Worm (Caenorhabditis elegans) whole organism, mixed stage, embryonic: ENCODE measurements around the gene oat-1.

Experiments
- M03D4.4 ChIP-seq: sonication (generic microtip); optimal IDR thresholded peaks from 2 replicates; lab custom pipeline; 2017; ENCODE audit warnings: mild to moderate bottlenecking, missing genetic modification characterization, missing compliant biosample characterization
- bed-3 ChIP-seq: fragments of 200-800 bp; sonication (Bioruptor generic); optimal IDR thresholded peaks from 3 replicates; lab custom pipeline; 2018; ENCODE audit warnings: mild to moderate bottlenecking, missing genetic modification characterization, moderate library complexity, missing compliant biosample characterization
- blmp-1 ChIP-seq: fragments of 150-350 bp; optimal IDR thresholded peaks from 2 replicates; lab custom pipeline; 2014; ENCODE audit warnings: missing biosample characterization, missing genetic modification characterization
- ceh-39 ChIP-seq: fragments of 150-350 bp; optimal IDR thresholded peaks from 2 replicates; lab custom pipeline; 2014; ENCODE audit warnings: missing biosample characterization, missing genetic modification characterization
- ceh-43 ChIP-seq: fragments of 200-800 bp; sonication (Bioruptor generic); optimal IDR thresholded peaks from 2 replicates; lab custom pipeline; 2018; ENCODE audit warnings: mild to moderate bottlenecking, missing genetic modification characterization, moderate library complexity, missing compliant biosample characterization
- ceh-83 ChIP-seq: fragments of 200-800 bp; sonication (Bioruptor generic); optimal IDR thresholded peaks from 2 replicates; lab custom pipeline; 2018; ENCODE audit warnings: mild to moderate bottlenecking, missing genetic modification characterization, missing compliant biosample characterization
- cnd-1 ChIP-seq: fragments of 200-800 bp; sonication (Bioruptor generic); optimal IDR thresholded peaks from 2 replicates; lab custom pipeline; 2018; ENCODE audit warnings: mild to moderate bottlenecking, missing genetic modification characterization, missing compliant biosample characterization
- elt-1 ChIP-seq: sonication (generic microtip); optimal IDR thresholded peaks from 2 replicates; lab custom pipeline; 2017; ENCODE audit warnings: missing genetic modification characterization, mild to moderate bottlenecking, missing compliant biosample characterization, antibody characterized with exemption, moderate library complexity, borderline replicate concordance; ENCODE audit not compliant: insufficient read depth
- elt-3 ChIP-seq: fragments of 150-350 bp; optimal IDR thresholded peaks from 2 replicates; lab custom pipeline; 2014; ENCODE audit warnings: missing biosample characterization, missing genetic modification characterization
- flh-1 ChIP-seq: fragments of 200-800 bp; sonication (Bioruptor generic); optimal IDR thresholded peaks from 2 replicates; lab custom pipeline; 2018; ENCODE audit warnings: mild to moderate bottlenecking, missing genetic modification characterization, moderate library complexity, missing compliant biosample characterization
- ham-2 ChIP-seq: fragments of 200-800 bp; sonication (Bioruptor generic); optimal IDR thresholded peaks from 2 replicates; lab custom pipeline; 2018; ENCODE audit warnings: mild to moderate bottlenecking, missing genetic modification characterization, missing compliant biosample characterization
- hlh-1 ChIP-seq: fragments of 150-350 bp; optimal IDR thresholded peaks from 2 replicates; lab custom pipeline; 2014; ENCODE audit warnings: missing biosample characterization, missing genetic modification reagents, missing genetic modification characterization
- lin-13 ChIP-seq: fragments of 150-350 bp; optimal IDR thresholded peaks from 2 replicates; lab custom pipeline; 2014; ENCODE audit warnings: missing biosample characterization, missing genetic modification characterization
- lin-32 ChIP-seq: fragments of 200-800 bp; sonication (Bioruptor generic); optimal IDR thresholded peaks from 2 replicates; lab custom pipeline; 2018; ENCODE audit warnings: mild to moderate bottlenecking, missing genetic modification characterization, missing compliant biosample characterization
- lsy-2 ChIP-seq: fragments of 150-350 bp; optimal IDR thresholded peaks from 2 replicates; lab custom pipeline; 2014; ENCODE audit warnings: missing biosample characterization, missing genetic modification characterization
- mab-5 ChIP-seq: fragments of 150-350 bp; optimal IDR thresholded peaks from 2 replicates; lab custom pipeline; 2014; ENCODE audit warnings: missing biosample characterization, missing genetic modification characterization
- mep-1 ChIP-seq: fragments of 150-350 bp; optimal IDR thresholded peaks from 2 replicates; lab custom pipeline; 2017; ENCODE audit warnings: missing biosample characterization, missing genetic modification reagents, missing genetic modification characterization, inconsistent platforms
- mls-2 ChIP-seq: sonication (generic microtip); optimal IDR thresholded peaks from 2 replicates; lab custom pipeline; 2016; ENCODE audit warnings: mild to moderate bottlenecking, missing genetic modification characterization, moderate library complexity, missing compliant biosample characterization
- nhr-237 ChIP-seq: fragments of 150-350 bp; optimal IDR thresholded peaks from 2 replicates; lab custom pipeline; 2014; ENCODE audit warnings: missing biosample characterization, missing genetic modification characterization
- nhr-28 ChIP-seq: fragments of 150-350 bp; optimal IDR thresholded peaks from 2 replicates; lab custom pipeline; 2014; ENCODE audit warnings: missing biosample characterization, missing genetic modification characterization
- nhr-76 ChIP-seq: sonication (generic microtip); optimal IDR thresholded peaks from 2 replicates; lab custom pipeline; 2017; ENCODE audit warnings: missing biosample characterization, missing genetic modification characterization
- pha-4 ChIP-seq: fragments of 150-350 bp; optimal IDR thresholded peaks from 2 replicates; lab custom pipeline; 2018; ENCODE audit warnings: missing biosample characterization, missing genetic modification reagents, missing genetic modification characterization
- sem-2 ChIP-seq: fragments of 200-800 bp; sonication (Bioruptor generic); optimal IDR thresholded peaks from 2 replicates; lab custom pipeline; 2018; ENCODE audit warnings: mild to moderate bottlenecking, missing genetic modification characterization, missing compliant biosample characterization
- snpc-4 ChIP-seq: fragments of 150-350 bp; optimal IDR thresholded peaks from 2 replicates; lab custom pipeline; 2014; ENCODE audit warnings: missing biosample characterization, missing genetic modification characterization
- sptf-1 ChIP-seq: sonication (generic microtip); optimal IDR thresholded peaks from 2 replicates; lab custom pipeline; 2017; ENCODE audit warnings: mild to moderate bottlenecking, missing genetic modification characterization, moderate library complexity, missing compliant biosample characterization
- tbx-8 ChIP-seq: fragments of 200-800 bp; sonication (Bioruptor generic); optimal IDR thresholded peaks from 2 replicates; lab custom pipeline; 2018; ENCODE audit warnings: mild to moderate bottlenecking, missing genetic modification characterization, moderate library complexity, missing compliant biosample characterization
- unc-120 ChIP-seq: sonication (generic microtip); optimal IDR thresholded peaks from 2 replicates; lab custom pipeline; 2017; ENCODE audit warnings: missing genetic modification characterization, missing compliant biosample characterization; ENCODE audit not compliant: poor library complexity, severe bottlenecking
- unc-39 ChIP-seq: fragments of 150-350 bp; optimal IDR thresholded peaks from 2 replicates; lab custom pipeline; 2014; ENCODE audit warnings: missing biosample characterization, missing genetic modification characterization
- unc-62 ChIP-seq: fragments of 150-350 bp; optimal IDR thresholded peaks from 2 replicates; lab custom pipeline; 2014; ENCODE audit warnings: missing biosample characterization, missing genetic modification reagents, missing genetic modification characterization
- zip-8 ChIP-seq: fragments of 150-350 bp; optimal IDR thresholded peaks from 2 replicates; lab custom pipeline; 2014; ENCODE audit warnings: missing biosample characterization, missing genetic modification characterization
- ztf-11 ChIP-seq: fragments of 150-350 bp; optimal IDR thresholded peaks from 2 replicates; lab custom pipeline; 2014; ENCODE audit warnings: missing biosample characterization, missing genetic modification characterization

The oat-1 gene

ce11 chrIV:8498773-8499360 is 26.5 kb upstream of the oat-1 start, which contains the start of the genes acdh-13 and mesp-1:
acdh-13 (minus strand) TSS chrIV:8498823.
mesp-1 (plus strand) TSS chrIV:8499310.
- TF ChIP-seq lin-32 (GFP tag; lab: Kevin White, UChicago): no peak
- TF ChIP-seq M03D4.4 (tag; lab: Kevin White, UChicago): no peak
- no peak for TF ChIP-seq mep-1 (tag; lab: Kevin White, UChicago)
- no peak for TF ChIP-seq nhr-237 (tag; lab: Kevin White, UChicago)
- TF ChIP-seq ceh-39: no peak
- TF ChIP-seq flh-1 (GFP tag; lab: Kevin White, UChicago): no peak
- no peak for TF ChIP-seq lsy-2 (tag; lab: Kevin White, UChicago)
- no peak for TF ChIP-seq blmp-1 (tag; lab: Kevin White, UChicago)

ce11 chrIV:8496263-8496662 is 23.9 kb upstream of the oat-1 start, which contains the start of gene C28C12.12:
C28C12.12 (minus strand) TSS chrIV:8496363.
- TF ChIP-seq elt-3 (tag; lab: Kevin White, UChicago): no peak
- TF ChIP-seq tbx-8: no peak

ce11 chrIV:8492242-8492641 is 19.8 kb upstream of the oat-1 start, which contains the start of gene sru-7:
sru-7 (plus strand) TSS chrIV:8492542.
- TF ChIP-seq mls-2 (no peak), lin-13 (tag; lab: Kevin White, UChicago) (no peak), nhr-28 (tag; lab: Kevin White, UChicago) (no peak), lsy-2 (tag; lab: Kevin White, UChicago) (no peak), tbx-8 (no peak), snpc-4 (tag; lab: Kevin White, UChicago) (no peak), mab-5 (tag; lab: Kevin White, UChicago) (no peak), lin-32 (GFP tag; lab: Kevin White, UChicago) (no peak), ceh-39 (no peak), pha-4 (no peak), hlh-1 (no peak), elt-1 (no peak), elt-3 (tag; lab: Kevin White, UChicago) (no peak), ceh-43 (GFP tag; lab: Kevin White, UChicago) (no peak), unc-62 (no peak), cnd-1 (tag; lab: Kevin White, UChicago) (no peak), nhr-237 (tag; lab: Kevin White, UChicago) (no peak), flh-1 (GFP tag; lab: Kevin White, UChicago) (no peak)

- no peak for TF ChIP-seq flh-1 (GFP tag; lab: Kevin White, UChicago)
- no peak for TF ChIP-seq blmp-1 (tag; lab: Kevin White, UChicago)
- TF ChIP-seq ceh-39: no peak
- no peak for TF ChIP-seq nhr-237 (tag; lab: Kevin White, UChicago)
- TF ChIP-seq ceh-83 (GFP tag; lab: Kevin White, UChicago): no peak
- no peak for TF ChIP-seq cnd-1 (tag; lab: Kevin White, UChicago)
- no peak for TF ChIP-seq ztf-11
- no peak for TF ChIP-seq sptf-1 (tag; lab: Kevin White, UChicago)
- TF ChIP-seq ham-2 (GFP tag; lab: Kevin White, UChicago): no peak
- no peak for TF ChIP-seq tbx-8
- TF ChIP-seq, all 35 proteins: peak for 0
Observed at ce11 chrIV:8489915-8490314, 17.5 kb upstream of the oat-1 start, which contains the start of gene srlf-2. srlf-2 (plus strand) TSS chrIV:8490215.

ce11 chrIV:8488043-8488442 is 15.7 kb upstream of the oat-1 start:
- TF ChIP-seq sem-2 (GFP tag; lab: Kevin White, UChicago) (no peak), sptf-1 (tag; lab: Kevin White, UChicago) (no peak), tbx-8 (no peak), elt-3 (tag; lab: Kevin White, UChicago) (no peak), ceh-39 (no peak), nhr-237 (tag; lab: Kevin White, UChicago) (no peak), mab-5 (tag; lab: Kevin White, UChicago) (no peak), lsy-2 (tag; lab: Kevin White, UChicago) (no peak), elt-1 (no peak), mep-1 (tag; lab: Kevin White, UChicago) (no peak)
- TF ChIP-seq, all 35 proteins: peak for 0

- TF ChIP-seq nhr-28 (tag; lab: Kevin White, UChicago): no peak
- TF ChIP-seq ceh-39: no peak
- no peak for TF ChIP-seq lsy-2 (tag; lab: Kevin White, UChicago)
- no peak for TF ChIP-seq cnd-1 (tag; lab: Kevin White, UChicago)
- TF ChIP-seq pha-4: no peak
- TF ChIP-seq unc-120: no peak
- TF ChIP-seq elt-1: no peak
- TF ChIP-seq mls-2: no peak
- no peak for TF ChIP-seq tbx-8
- TF ChIP-seq nhr-76 (tag; lab: Kevin White, UChicago): no peak
- TF ChIP-seq blmp-1 (tag; lab: Kevin White, UChicago): no peak
- TF ChIP-seq zip-8: no peak
- no peak for TF ChIP-seq sptf-1 (tag; lab: Kevin White, UChicago)
- no peak for TF ChIP-seq bed-3
- TF ChIP-seq elt-3 (tag; lab: Kevin White, UChicago): no peak
- no peak for TF ChIP-seq sem-2 (GFP tag; lab: Kevin White, UChicago)
- no peak for TF ChIP-seq unc-39
Observed at ce11 chrIV:8487183-8487582, 14.8 kb upstream of the oat-1 start, which contains the start of gene srlf-3. srlf-3 (plus strand) TSS chrIV:8487483.
